Worm (Caenorhabditis elegans) whole organism, young adult: ENCODE measurements around the gene spig-1.
A peak's percentile ranks its signal among the peaks of the same experiment; 100 is the strongest.

Experiments used
- C06A6.2 ChIP-seq: fragments of 200-800 bp; sonication (Bioruptor generic); conservative IDR thresholded peaks from 2 replicates; pipeline ENCODE4 v1.3.6; 2022; ENCODE audit warnings: missing genetic modification characterization, missing compliant biosample characterization
- C17E4.6 ChIP-seq: fragments of 200-800 bp; sonication (Bioruptor generic); IDR thresholded peaks from 2 replicates; pipeline ENCODE4 v1.3.6; 2022; ENCODE audit warnings: missing genetic modification reagents, missing genetic modification characterization, missing compliant biosample characterization
- F10E7.11 ChIP-seq: sonication (generic microtip); optimal IDR thresholded peaks from 2 replicates; lab custom pipeline; 2017; ENCODE audit warnings: mild to moderate bottlenecking, missing genetic modification characterization, moderate library complexity, missing compliant biosample characterization
- F37B4.10 ChIP-seq: fragments of 200-800 bp; sonication (Bioruptor generic); IDR thresholded peaks from 2 replicates; pipeline ENCODE4 v1.3.6; 2022; ENCODE audit warnings: missing genetic modification characterization, missing compliant biosample characterization
- F49E8.2 ChIP-seq: sonication (generic microtip); optimal IDR thresholded peaks from 3 replicates; lab custom pipeline; 2017; ENCODE audit warnings: missing genetic modification characterization, mild to moderate bottlenecking, missing compliant biosample characterization, antibody characterized with exemption, moderate library complexity; ENCODE audit not compliant: insufficient read depth
- F55B11.4 ChIP-seq: sonication (generic microtip); optimal IDR thresholded peaks from 2 replicates; lab custom pipeline; 2016; ENCODE audit warnings: missing compliant biosample characterization, missing genetic modification characterization, borderline replicate concordance; ENCODE audit not compliant: insufficient read depth
- F57C9.4 ChIP-seq: sonication (generic microtip); optimal IDR thresholded peaks from 2 replicates; lab custom pipeline; 2017; ENCODE audit warnings: mild to moderate bottlenecking, missing genetic modification characterization, missing compliant biosample characterization
- K12H6.12 ChIP-seq: fragments of 200-800 bp; sonication (Bioruptor generic); optimal IDR thresholded peaks from 2 replicates; lab custom pipeline; 2018; ENCODE audit warnings: mild to moderate bottlenecking, missing genetic modification characterization, missing compliant biosample characterization
- T07F8.4 ChIP-seq: sonication (generic microtip); optimal IDR thresholded peaks from 2 replicates; lab custom pipeline; 2016; ENCODE audit warnings: mild to moderate bottlenecking, missing genetic modification characterization, moderate library complexity, missing compliant biosample characterization
- Y53F4B.3 ChIP-seq: fragments of 200-800 bp; sonication (Bioruptor generic); IDR thresholded peaks from 2 replicates; pipeline ENCODE4 v1.3.6; 2022; ENCODE audit warnings: missing genetic modification reagents, missing genetic modification characterization, missing compliant biosample characterization
- Y67H2A.10 ChIP-seq: fragments of 200-800 bp; sonication (Bioruptor generic); conservative IDR thresholded peaks from 2 replicates; pipeline ENCODE4 v1.3.6; 2022; ENCODE audit warnings: missing genetic modification reagents, missing genetic modification characterization, missing compliant biosample characterization
- Y79H2A.3 ChIP-seq: fragments of 200-800 bp; sonication (Bioruptor generic); conservative IDR thresholded peaks from 2 replicates; pipeline ENCODE4 v1.3.6; 2022; ENCODE audit warnings: missing genetic modification reagents, missing genetic modification characterization, missing compliant biosample characterization
- ZK185.1 ChIP-seq: sonication (generic microtip); optimal IDR thresholded peaks from 2 replicates; lab custom pipeline; 2016; ENCODE audit warnings: mild to moderate bottlenecking, missing genetic modification characterization, missing compliant biosample characterization; ENCODE audit not compliant: poor library complexity, severe bottlenecking
- akir-1 ChIP-seq: fragments of 200-800 bp; sonication (Bioruptor generic); optimal IDR thresholded peaks from 2 replicates; lab custom pipeline; 2018; ENCODE audit warnings: mild to moderate bottlenecking, missing genetic modification characterization, moderate library complexity, missing compliant biosample characterization
- atf-7 ChIP-seq: sonication (generic microtip); optimal IDR thresholded peaks from 2 replicates; lab custom pipeline; 2017; ENCODE audit warnings: mild to moderate bottlenecking, missing genetic modification characterization, missing compliant biosample characterization
- athp-1 ChIP-seq: sonication (generic microtip); optimal IDR thresholded peaks from 2 replicates; lab custom pipeline; 2017; ENCODE audit warnings: mild to moderate bottlenecking, missing genetic modification characterization, missing compliant biosample characterization
- attf-6 ChIP-seq: fragments of 200-800 bp; sonication (Bioruptor generic); IDR thresholded peaks from 2 replicates; pipeline ENCODE4 v1.3.6; 2022; ENCODE audit warnings: missing genetic modification reagents, missing genetic modification characterization, missing compliant biosample characterization
- bed-1 ChIP-seq: fragments of 200-800 bp; sonication (Bioruptor generic); IDR thresholded peaks from 2 replicates; pipeline ENCODE4 v1.3.6; 2022; ENCODE audit warnings: missing genetic modification reagents, missing genetic modification characterization, missing compliant biosample characterization
- cebp-2 ChIP-seq: fragments of 200-800 bp; sonication (Bioruptor generic); IDR thresholded peaks from 2 replicates; pipeline ENCODE4 v1.3.6; 2022; ENCODE audit warnings: missing genetic modification characterization, missing compliant biosample characterization
- ceh-40 ChIP-seq: fragments of 200-800 bp; sonication (Bioruptor generic); IDR thresholded peaks from 2 replicates; pipeline ENCODE4 v1.3.6; 2022; ENCODE audit warnings: missing genetic modification characterization, missing compliant biosample characterization
- ceh-58 ChIP-seq: fragments of 200-800 bp; sonication (Bioruptor generic); IDR thresholded peaks from 2 replicates; pipeline ENCODE4 v1.3.6; 2022; ENCODE audit warnings: missing genetic modification characterization, missing compliant biosample characterization
- ceh-79 ChIP-seq: sonication (generic microtip); optimal IDR thresholded peaks from 2 replicates; lab custom pipeline; 2017; ENCODE audit warnings: mild to moderate bottlenecking, missing genetic modification characterization, missing compliant biosample characterization
- ceh-91 ChIP-seq: fragments of 200-800 bp; sonication (Bioruptor generic); IDR thresholded peaks from 2 replicates; pipeline ENCODE4 v1.3.6; 2022; ENCODE audit warnings: missing genetic modification reagents, missing genetic modification characterization, missing compliant biosample characterization
- efl-1 ChIP-seq: fragments of 150-350 bp; optimal IDR thresholded peaks from 2 replicates; lab custom pipeline; 2014; ENCODE audit warnings: missing biosample characterization, missing genetic modification reagents, missing genetic modification characterization
- egl-44 ChIP-seq: fragments of 200-800 bp; sonication (Bioruptor generic); IDR thresholded peaks from 2 replicates; pipeline ENCODE4 v1.3.6; 2022; ENCODE audit warnings: missing genetic modification reagents, missing genetic modification characterization, missing compliant biosample characterization
- egrh-3 ChIP-seq: fragments of 200-800 bp; sonication (Bioruptor generic); IDR thresholded peaks from 2 replicates; pipeline ENCODE4 v1.3.6; 2022; ENCODE audit warnings: missing genetic modification reagents, missing genetic modification characterization, missing compliant biosample characterization
- ets-4 ChIP-seq: fragments of 200-800 bp; sonication (Bioruptor generic); optimal IDR thresholded peaks from 2 replicates; lab custom pipeline; 2018; ENCODE audit warnings: mild to moderate bottlenecking, missing genetic modification characterization, missing compliant biosample characterization
- him-1 ChIP-seq: sonication (generic microtip); optimal IDR thresholded peaks from 2 replicates; lab custom pipeline; 2016; ENCODE audit warnings: missing genotype, missing genetic modification reagents, missing genetic modification characterization, missing compliant biosample characterization
- hsf-1 ChIP-seq: fragments of 200-800 bp; sonication (Bioruptor generic); IDR thresholded peaks from 2 replicates; pipeline ENCODE4 v1.3.6; 2022; ENCODE audit warnings: missing genetic modification reagents, missing genetic modification characterization, missing compliant biosample characterization
- lsy-27 ChIP-seq: sonication (generic microtip); optimal IDR thresholded peaks from 2 replicates; lab custom pipeline; 2017; ENCODE audit warnings: missing genetic modification characterization, mild to moderate bottlenecking, missing compliant biosample characterization, antibody characterized with exemption, missing genotype, borderline replicate concordance; ENCODE audit not compliant: insufficient read depth
- madf-10 ChIP-seq: sonication (generic microtip); optimal IDR thresholded peaks from 2 replicates; lab custom pipeline; 2016; ENCODE audit warnings: mild to moderate bottlenecking, missing genetic modification characterization, missing compliant biosample characterization
- madf-6 ChIP-seq: fragments of 200-800 bp; sonication (Bioruptor generic); IDR thresholded peaks from 2 replicates; pipeline ENCODE4 v1.3.6; 2022; ENCODE audit warnings: missing genetic modification reagents, missing genetic modification characterization, missing compliant biosample characterization
- mcd-1 ChIP-seq: fragments of 200-800 bp; sonication (Bioruptor generic); IDR thresholded peaks from 2 replicates; pipeline ENCODE4 v1.3.6; 2022; ENCODE audit warnings: missing genetic modification reagents, missing genetic modification characterization, missing compliant biosample characterization
- mel-28 ChIP-seq: sonication (generic microtip); optimal IDR thresholded peaks from 2 replicates; lab custom pipeline; 2016; ENCODE audit warnings: borderline replicate concordance, mild to moderate bottlenecking, missing genetic modification characterization, missing compliant biosample characterization
- nfya-1 ChIP-seq: sonication (generic microtip); optimal IDR thresholded peaks from 2 replicates; lab custom pipeline; 2017; ENCODE audit warnings: antibody characterized with exemption, missing compliant biosample characterization, missing genetic modification characterization, borderline replicate concordance; ENCODE audit not compliant: insufficient read depth
- nfya-2 ChIP-seq: fragments of 200-800 bp; sonication (Bioruptor generic); IDR thresholded peaks from 2 replicates; pipeline ENCODE4 v1.3.6; 2022; ENCODE audit warnings: missing genetic modification reagents, missing genetic modification characterization, missing compliant biosample characterization
- nhr-80 ChIP-seq: sonication (generic microtip); optimal IDR thresholded peaks from 2 replicates; lab custom pipeline; 2016; ENCODE audit warnings: missing genetic modification characterization, missing compliant biosample characterization
- pha-4 ChIP-seq: fragments of 150-350 bp; sonication (generic microtip); optimal IDR thresholded peaks from 2 replicates; lab custom pipeline; 2014; ENCODE audit warnings: missing biosample characterization, missing genetic modification reagents, missing genetic modification characterization
- rpc-1 ChIP-seq, 2 experiments: fragments of 150-350 bp in 1 of 2; sonication (generic microtip) in 1 of 2; optimal IDR thresholded peaks; 2 replicates each; lab custom pipeline; 2014 to 2018; ENCODE audit warnings: missing biosample characterization in 1 of 2, missing genetic modification characterization in 1 of 2, missing genetic modification reagents in 1 of 2, missing genotype in 1 of 2
- sdz-38 ChIP-seq: sonication (generic microtip); optimal IDR thresholded peaks from 2 replicates; lab custom pipeline; 2016; ENCODE audit warnings: missing genotype, missing genetic modification characterization, missing compliant biosample characterization
- snpc-1.1 ChIP-seq: sonication (generic microtip); optimal IDR thresholded peaks from 2 replicates; lab custom pipeline; 2017; ENCODE audit warnings: missing genetic modification characterization, mild to moderate bottlenecking, missing compliant biosample characterization, antibody characterized with exemption, moderate library complexity, missing genotype, missing genetic modification reagents; ENCODE audit not compliant: insufficient read depth
- snpc-1.3 ChIP-seq: sonication (generic microtip); optimal IDR thresholded peaks from 2 replicates; lab custom pipeline; 2017; ENCODE audit warnings: missing genetic modification characterization, mild to moderate bottlenecking, missing compliant biosample characterization, antibody characterized with exemption, moderate library complexity, missing genotype, missing genetic modification reagents; ENCODE audit not compliant: insufficient read depth
- unc-130 ChIP-seq: sonication (generic microtip); optimal IDR thresholded peaks from 2 replicates; lab custom pipeline; 2016; ENCODE audit warnings: missing genetic modification reagents, missing genetic modification characterization, missing compliant biosample characterization
- unc-62 ChIP-seq: fragments of 150-350 bp; optimal IDR thresholded peaks from 2 replicates; lab custom pipeline; 2014; ENCODE audit warnings: missing biosample characterization, missing genetic modification reagents, missing genetic modification characterization
- ztf-22 ChIP-seq: fragments of 200-800 bp; sonication (Bioruptor generic); optimal IDR thresholded peaks from 2 replicates; lab custom pipeline; 2018; ENCODE audit warnings: mild to moderate bottlenecking, missing genetic modification characterization, moderate library complexity, missing compliant biosample characterization
- ztf-26 ChIP-seq: sonication (generic microtip); optimal IDR thresholded peaks from 2 replicates; lab custom pipeline; 2017; ENCODE audit warnings: missing genetic modification characterization, missing compliant biosample characterization
- ztf-28 ChIP-seq: fragments of 200-800 bp; sonication (Bioruptor generic); IDR thresholded peaks from 2 replicates; pipeline ENCODE4 v1.3.6; 2022; ENCODE audit warnings: missing genetic modification reagents, missing genetic modification characterization, missing compliant biosample characterization

Gene spig-1

DNA sequence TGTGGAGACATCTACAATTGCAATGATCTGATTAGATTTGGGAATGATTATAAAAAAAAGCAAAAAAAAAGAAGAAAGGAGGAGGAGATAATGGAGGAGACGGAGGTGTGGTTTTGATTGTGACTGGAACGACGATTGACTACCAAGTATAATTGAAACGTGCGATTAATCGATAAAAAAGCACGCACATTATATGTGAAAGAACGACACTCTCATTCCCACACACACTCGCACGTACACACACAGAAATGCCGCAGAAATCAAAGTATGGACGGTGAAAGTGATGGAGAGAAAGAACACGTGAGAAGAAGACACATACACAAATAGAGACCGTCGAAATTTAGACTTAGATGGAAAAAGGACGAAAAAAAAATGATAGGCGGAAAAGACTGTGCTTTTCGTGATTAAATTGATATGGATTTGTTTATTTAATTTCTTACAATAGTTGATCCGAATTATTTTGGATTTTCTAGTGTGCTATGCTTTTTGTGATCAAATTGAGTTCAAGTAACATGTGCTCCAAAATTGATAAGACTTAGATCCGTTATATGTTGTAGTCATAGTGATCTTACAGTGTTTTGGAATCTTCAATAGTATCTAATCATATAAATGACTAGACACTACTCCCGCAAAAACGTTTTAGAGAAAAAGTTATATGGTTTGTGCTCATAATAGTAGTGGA, 42.3 kb downstream of the spig-1 start, which contains the start of gene nhr-135 (continued):
- TF ChIP-seq mel-28 (tag; lab: Kevin White, UChicago) (no peak), madf-10 (peak; percentile 61), ztf-28 (GFP tag; lab: Robert Waterston, UW) (no peak), hsf-1 (GFP tag; lab: Robert Waterston, UW) (no peak), ets-4 (GFP tag; lab: Kevin White, UChicago) (no peak), nhr-80 (peak; percentile 92), Y79H2A.3 (GFP tag; lab: Robert Waterston, UW) (no peak), F55B11.4 (tag; lab: Kevin White, UChicago) (no peak), F57C9.4 (tag; lab: Kevin White, UChicago) (no peak), sdz-38 (tag; lab: Kevin White, UChicago) (no peak), nfya-1 (tag; lab: Kevin White, UChicago) (no peak), athp-1 (tag; lab: Kevin White, UChicago) (no peak), efl-1 (GFP tag; lab: Kevin White, UChicago) (no peak), bed-1 (GFP tag; lab: Robert Waterston, UW) (no peak), egl-44 (GFP tag; lab: Robert Waterston, UW) (peak; percentile 67; the same call in 1 of the 2 replicates), unc-62 (GFP tag; lab: Kevin White, UChicago) (no peak), rpc-1 (optimal IDR thresholded peaks at IDR 0.05; lab: Kevin White, UChicago) (no peak), rpc-1 (tag; optimal IDR thresholded peaks at IDR 0.05; lab: Kevin White, UChicago) (no peak), lsy-27 (tag; lab: Kevin White, UChicago) (no peak), him-1 (tag; lab: Kevin White, UChicago) (no peak), F49E8.2 (tag; lab: Kevin White, UChicago) (no peak), ceh-79 (no peak), mcd-1 (GFP tag; lab: Robert Waterston, UW) (no peak), ztf-22 (GFP tag; lab: Kevin White, UChicago) (no peak), snpc-1.1 (tag; lab: Kevin White, UChicago) (no peak), F37B4.10 (GFP tag; lab: Robert Waterston, UW) (no peak), cebp-2 (GFP tag; lab: Robert Waterston, UW) (no peak), Y53F4B.3 (GFP tag; lab: Robert Waterston, UW) (no peak), ztf-26 (tag; lab: Kevin White, UChicago) (peak; percentile 53), Y67H2A.10 (GFP tag; lab: Robert Waterston, UW) (no peak), snpc-1.3 (no peak), ceh-58 (GFP tag; lab: Robert Waterston, UW) (no peak), T07F8.4 (tag; lab: Kevin White, UChicago) (no peak), C06A6.2 (GFP tag; lab: Robert Waterston, UW) (no peak; the same call in 1 of the 2 replicates), unc-130 (no peak), nfya-2 (GFP tag; lab: Robert Waterston, UW) (no peak), ceh-40 (GFP tag; lab: Robert Waterston, UW) (no peak), F10E7.11 (no peak), atf-7 (tag; lab: Kevin White, UChicago) (peak; percentile 45), ZK185.1 (tag; lab: Kevin White, UChicago) (peak; percentile 38), akir-1 (GFP tag; lab: Kevin White, UChicago) (no peak), attf-6 (GFP tag; lab: Robert Waterston, UW) (no peak), C17E4.6 (GFP tag; lab: Robert Waterston, UW) (no peak), pha-4 (tag; lab: Kevin White, UChicago) (no peak), madf-6 (no peak), egrh-3 (no peak), K12H6.12 (tag; lab: Kevin White, UChicago) (peak; percentile 3), ceh-91 (GFP tag; lab: Robert Waterston, UW) (no peak)
